Fruit fly (Drosophila melanogaster) whole organism, embryonic: ENCODE measurements around the gene Bet3.
A peak's percentile ranks its signal among the peaks of the same experiment; 100 is the strongest.

Experiments
- Adf1 ChIP-seq: fragments of 200-800 bp; sonication (Bioruptor generic); IDR thresholded peaks from 2 replicates; pipeline ENCODE4 v1.3.6; 2022; ENCODE audit warnings: missing biosample characterization, missing genetic modification characterization
- Bdp1 ChIP-seq: fragments of 200-800 bp; sonication (Bioruptor generic); optimal IDR thresholded peaks from 3 replicates; lab custom pipeline; 2016; ENCODE audit warnings: missing biosample characterization, missing genetic modification characterization
- Bgb ChIP-seq: fragments of 200-800 bp; sonication (Bioruptor generic); IDR thresholded peaks from 2 replicates; pipeline ENCODE4 v1.3.6; 2022; ENCODE audit warnings: missing biosample characterization, missing genetic modification characterization; ENCODE audit not compliant: partially characterized antibody
- BtbVII ChIP-seq: fragments of 200-800 bp; sonication (Bioruptor generic); optimal IDR thresholded peaks from 3 replicates; lab custom pipeline; 2017; ENCODE audit warnings: missing biosample characterization, mild to moderate bottlenecking, missing genetic modification characterization
- CG10431 ChIP-seq: fragments of 200-800 bp; sonication (Bioruptor generic); optimal IDR thresholded peaks from 3 replicates; lab custom pipeline; 2018; ENCODE audit warnings: missing biosample characterization, mild to moderate bottlenecking, missing genetic modification characterization
- CG10462 ChIP-seq: fragments of 200-800 bp; sonication (Bioruptor generic); optimal IDR thresholded peaks from 2 replicates; lab custom pipeline; 2016; ENCODE audit warnings: missing biosample characterization, missing genetic modification characterization
- CG10565 ChIP-seq: fragments of 200-800 bp; sonication (Bioruptor generic); optimal IDR thresholded peaks from 3 replicates; lab custom pipeline; 2016; ENCODE audit warnings: missing biosample characterization, mild to moderate bottlenecking, missing genetic modification characterization
- CG11560 ChIP-seq: fragments of 200-800 bp; sonication (Bioruptor generic); IDR thresholded peaks from 3 replicates; pipeline ENCODE4 v1.3.6; 2022; ENCODE audit warnings: missing biosample characterization, missing genetic modification characterization
- CG12744 ChIP-seq: fragments of 200-800 bp; sonication (Bioruptor generic); optimal IDR thresholded peaks from 2 replicates; lab custom pipeline; 2016; ENCODE audit warnings: missing biosample characterization, missing genetic modification characterization
- CG14710 ChIP-seq: fragments of 200-800 bp; sonication (Bioruptor generic); optimal IDR thresholded peaks from 3 replicates; lab custom pipeline; 2019; ENCODE audit warnings: missing biosample characterization, mild to moderate bottlenecking, missing genetic modification characterization, moderate library complexity
- CG14860 ChIP-seq: fragments of 200-800 bp; sonication (Bioruptor generic); IDR thresholded peaks from 3 replicates; pipeline ENCODE4 v1.3.6; 2022; ENCODE audit warnings: missing biosample characterization, missing genetic modification characterization; ENCODE audit not compliant: partially characterized antibody
- CG15479 ChIP-seq: fragments of 200-800 bp; sonication (Bioruptor generic); optimal IDR thresholded peaks from 3 replicates; lab custom pipeline; 2019; ENCODE audit warnings: missing biosample characterization, mild to moderate bottlenecking, missing genetic modification characterization, moderate library complexity
- CG1832 ChIP-seq: fragments of 200-800 bp; sonication (Bioruptor generic); optimal IDR thresholded peaks from 2 replicates; lab custom pipeline; 2017; ENCODE audit warnings: missing biosample characterization, mild to moderate bottlenecking, missing genetic modification characterization, inconsistent platforms
- CG18599 ChIP-seq: fragments of 200-800 bp; sonication (Bioruptor generic); optimal IDR thresholded peaks from 3 replicates; lab custom pipeline; 2017; ENCODE audit warnings: missing biosample characterization, missing genetic modification characterization, mild to moderate bottlenecking, moderate library complexity, missing genetic modification reagents
- CG2116 ChIP-seq: fragments of 200-800 bp; sonication (Bioruptor generic); optimal IDR thresholded peaks from 3 replicates; lab custom pipeline; 2018; ENCODE audit warnings: missing biosample characterization, mild to moderate bottlenecking, missing genetic modification characterization
- CG30020 ChIP-seq: fragments of 200-800 bp; optimal IDR thresholded peaks from 2 replicates; lab custom pipeline; 2019; ENCODE audit warnings: missing biosample characterization, mild to moderate bottlenecking, missing genetic modification characterization, moderate library complexity
- CG34376 ChIP-seq: fragments of 200-800 bp; sonication (Bioruptor generic); optimal IDR thresholded peaks from 2 replicates; lab custom pipeline; 2018; ENCODE audit warnings: missing biosample characterization, mild to moderate bottlenecking, missing genetic modification characterization
- CG42726 ChIP-seq: fragments of 200-800 bp; sonication (Bioruptor generic); IDR thresholded peaks from 2 replicates; pipeline ENCODE4 v1.3.6; 2022; ENCODE audit warnings: missing biosample characterization, missing genetic modification characterization; ENCODE audit not compliant: partially characterized antibody
- CG4820 ChIP-seq: fragments of 200-800 bp; sonication (Bioruptor generic); optimal IDR thresholded peaks from 3 replicates; lab custom pipeline; 2016; ENCODE audit warnings: missing biosample characterization, missing genetic modification characterization
- CG6272 ChIP-seq: fragments of 200-800 bp; sonication (Bioruptor generic); IDR thresholded peaks from 2 replicates; pipeline ENCODE4 v1.3.6; 2022; ENCODE audit warnings: missing biosample characterization, missing genetic modification characterization
- CG7786 ChIP-seq: fragments of 200-800 bp; sonication (Bioruptor generic); optimal IDR thresholded peaks from 2 replicates; lab custom pipeline; 2016; ENCODE audit warnings: missing biosample characterization, missing genetic modification characterization
- CG7839 ChIP-seq: fragments of 200-800 bp; sonication (Bioruptor generic); optimal IDR thresholded peaks from 3 replicates; lab custom pipeline; 2018; ENCODE audit warnings: missing biosample characterization, mild to moderate bottlenecking, missing genetic modification characterization, moderate library complexity
- CG8359 ChIP-seq: fragments of 200-800 bp; sonication (Bioruptor generic); optimal IDR thresholded peaks from 2 replicates; lab custom pipeline; 2017; ENCODE audit warnings: missing biosample characterization, mild to moderate bottlenecking, missing genetic modification characterization, borderline replicate concordance
- CG9876 ChIP-seq: fragments of 200-800 bp; sonication (Bioruptor generic); optimal IDR thresholded peaks from 2 replicates; lab custom pipeline; 2016; ENCODE audit warnings: missing biosample characterization, missing genetic modification characterization
- Max ChIP-seq: fragments of 200-800 bp; sonication (Bioruptor generic); optimal IDR thresholded peaks from 2 replicates; lab custom pipeline; 2016; ENCODE audit warnings: missing biosample characterization, mild to moderate bottlenecking, missing genetic modification characterization
- NC2α ChIP-seq: fragments of 200-800 bp; sonication (Bioruptor generic); optimal IDR thresholded peaks from 2 replicates; lab custom pipeline; 2016; ENCODE audit warnings: missing biosample characterization, missing genetic modification characterization
- NFAT ChIP-seq: fragments of 200-800 bp; sonication (Bioruptor generic); IDR thresholded peaks from 2 replicates; pipeline ENCODE4 v1.3.6; 2022; ENCODE audit warnings: missing biosample characterization, missing genetic modification characterization
- Nf-YA ChIP-seq: fragments of 200-800 bp; sonication (Bioruptor generic); IDR thresholded peaks from 2 replicates; pipeline ENCODE4 v1.3.6; 2022; ENCODE audit warnings: missing biosample characterization, missing genetic modification characterization
- Poxn ChIP-seq: fragments of 200-800 bp; sonication (Bioruptor generic); IDR thresholded peaks from 2 replicates; pipeline ENCODE4 v1.3.6; 2022; ENCODE audit warnings: missing biosample characterization, missing genetic modification characterization
- Vsx1 ChIP-seq: fragments of 200-800 bp; sonication (Bioruptor generic); optimal IDR thresholded peaks from 2 replicates; lab custom pipeline; 2017; ENCODE audit warnings: missing biosample characterization, mild to moderate bottlenecking, missing genetic modification characterization, missing genetic modification reagents
- ab ChIP-seq: fragments of 200-800 bp; sonication (Bioruptor generic); optimal IDR thresholded peaks from 2 replicates; lab custom pipeline; 2016; ENCODE audit warnings: missing biosample characterization, missing genetic modification characterization
- abd-A ChIP-seq: fragments of 200-800 bp; sonication (Bioruptor generic); optimal IDR thresholded peaks from 3 replicates; lab custom pipeline; 2019; ENCODE audit warnings: missing biosample characterization, mild to moderate bottlenecking, missing genetic modification characterization, moderate library complexity
- br ChIP-seq: fragments of >200 bp; optimal IDR thresholded peaks from 2 replicates; lab custom pipeline; 2017
- da ChIP-seq: fragments of 200-800 bp; sonication (Bioruptor generic); optimal IDR thresholded peaks from 2 replicates; lab custom pipeline; 2016; ENCODE audit warnings: missing biosample characterization, missing genetic modification characterization
- danr ChIP-seq: fragments of 200-800 bp; sonication (Bioruptor generic); IDR thresholded peaks from 2 replicates; pipeline ENCODE4 v1.3.6; 2022; ENCODE audit warnings: missing biosample characterization, missing genetic modification characterization
- dmrt99B ChIP-seq: fragments of 200-800 bp; sonication (Bioruptor generic); optimal IDR thresholded peaks from 2 replicates; lab custom pipeline; 2018; ENCODE audit warnings: missing biosample characterization, mild to moderate bottlenecking, missing genetic modification characterization, moderate library complexity
- gsb ChIP-seq: fragments of 200-800 bp; sonication (Bioruptor generic); IDR thresholded peaks from 2 replicates; pipeline ENCODE4 v1.3.6; 2022; ENCODE audit warnings: missing biosample characterization, missing genetic modification characterization
- lola ChIP-seq, 3 experiments: fragments of >200 bp in 2 of 3; fragments of 200-800 bp in 1 of 3; sonication (Bioruptor generic) in 1 of 3; optimal IDR thresholded peaks; 2 replicates each; lab custom pipeline; 2017 to 2019; ENCODE audit warnings: missing biosample characterization in 3 of 3, missing genetic modification characterization in 3 of 3, mild to moderate bottlenecking in 1 of 3, moderate library complexity in 1 of 3
- pros ChIP-seq: fragments of 200-800 bp; sonication (Bioruptor generic); optimal IDR thresholded peaks from 3 replicates; lab custom pipeline; 2019; ENCODE audit warnings: missing biosample characterization, mild to moderate bottlenecking, missing genetic modification characterization, moderate library complexity
- rib ChIP-seq: fragments of 200-800 bp; sonication (Bioruptor generic); IDR thresholded peaks from 2 replicates; pipeline ENCODE4 v1.3.6; 2022; ENCODE audit warnings: missing biosample characterization, missing genetic modification characterization
- salm ChIP-seq: fragments of 200-800 bp; sonication (Bioruptor generic); optimal IDR thresholded peaks from 2 replicates; lab custom pipeline; 2018; ENCODE audit warnings: missing biosample characterization, mild to moderate bottlenecking, missing genetic modification characterization
- tgo ChIP-seq: fragments of 200-800 bp; sonication (Bioruptor generic); IDR thresholded peaks from 3 replicates; pipeline ENCODE4 v1.3.6; 2022; ENCODE audit warnings: missing biosample characterization, missing genetic modification characterization
- vnd ChIP-seq: fragments of 200-800 bp; sonication (Bioruptor generic); IDR thresholded peaks from 3 replicates; pipeline ENCODE4 v1.3.6; 2022; ENCODE audit warnings: missing biosample characterization, missing genetic modification characterization; ENCODE audit not compliant: partially characterized antibody
- vvl ChIP-seq: fragments of 200-800 bp; sonication (Bioruptor generic); IDR thresholded peaks from 2 replicates; pipeline ENCODE4 v1.3.6; 2022; ENCODE audit warnings: missing biosample characterization, missing genetic modification characterization
- wdn ChIP-seq: fragments of 200-800 bp; sonication (Bioruptor generic); IDR thresholded peaks from 2 replicates; pipeline ENCODE4 v1.3.6; 2022; ENCODE audit warnings: missing biosample characterization, missing genetic modification characterization
- wor ChIP-seq: fragments of 200-800 bp; sonication (Bioruptor generic); IDR thresholded peaks from 2 replicates; pipeline ENCODE4 v1.3.6; 2022; ENCODE audit warnings: missing biosample characterization, missing genetic modification characterization
- z ChIP-seq: fragments of 200-800 bp; sonication (Bioruptor generic); IDR thresholded peaks from 3 replicates; pipeline ENCODE4 v1.3.6; 2022; ENCODE audit warnings: missing biosample characterization, missing genetic modification characterization
- zen ChIP-seq: fragments of 200-800 bp; sonication (Bioruptor generic); optimal IDR thresholded peaks from 3 replicates; lab custom pipeline; 2018; ENCODE audit warnings: missing biosample characterization, mild to moderate bottlenecking, missing genetic modification characterization, moderate library complexity
- zfh1 ChIP-seq: fragments of 200-800 bp; sonication (Bioruptor generic); IDR thresholded peaks from 3 replicates; pipeline ENCODE4 v1.3.6; 2022; ENCODE audit warnings: missing biosample characterization, missing genetic modification characterization

Gene Bet3

dm6 chr3L:9410754-9411423, 31.2 kb downstream of the Bet3 start, which contains the start of the genes CG4022 and Cpsf5 (continued):
- no peak for TF ChIP-seq CG8359 (GFP tag; lab: Kevin White, UChicago)
- 0 out of 3 replicates have a peak, but pooled peaks have one; percentile 20 for TF ChIP-seq CG11560
- TF ChIP-seq CG30020 (tag; lab: Kevin White, UChicago): peak; percentile 78
- peak; percentile 86 for TF ChIP-seq Max (GFP tag; lab: Kevin White, UChicago)
- TF ChIP-seq CG10565 (GFP tag; lab: Kevin White, UChicago): no peak
- peak; percentile 55; the same call in 1 of the 2 replicates for TF ChIP-seq wdn (GFP tag; lab: Robert Waterston, UW)
- no peak for TF ChIP-seq br (lab: Kevin White, UChicago)
- no peak for TF ChIP-seq Vsx1 (GFP tag; lab: Kevin White, UChicago)
- TF ChIP-seq tgo (GFP tag; lab: Robert Waterston, UW): peak; percentile 86
- TF ChIP-seq Poxn (GFP tag; lab: Robert Waterston, UW): peak; percentile 56; the same call in 1 of the 2 replicates
- TF ChIP-seq wor (GFP tag; lab: Robert Waterston, UW): peak; percentile 65
- no peak for TF ChIP-seq pros (GFP tag; lab: Kevin White, UChicago)
- peak; percentile 85 for TF ChIP-seq vvl (GFP tag; lab: Robert Waterston, UW)
- no peak for TF ChIP-seq CG14860
- peak; percentile 86 for TF ChIP-seq zen (tag; lab: Kevin White, UChicago)
- peak; percentile 97 for TF ChIP-seq abd-A (tag; lab: Kevin White, UChicago)
- peak; percentile 83 for TF ChIP-seq zfh1
- no peak for TF ChIP-seq CG42726 (GFP tag; lab: Robert Waterston, UW)
- TF ChIP-seq danr: peak; percentile 52; the same call in 1 of the 2 replicates
- TF ChIP-seq NC2α (GFP tag; lab: Kevin White, UChicago): no peak
- TF ChIP-seq CG7839: peak; percentile 79
- TF ChIP-seq CG15479: peak; percentile 66
- TF ChIP-seq vnd (GFP tag; lab: Robert Waterston, UW): no peak
- peak; percentile 67 for TF ChIP-seq Bdp1 (GFP tag; lab: Kevin White, UChicago)
- TF ChIP-seq Bgb (GFP tag; lab: Robert Waterston, UW): peak; percentile 23; the same call in 1 of the 2 replicates
- TF ChIP-seq CG7786: peak; percentile 34
- TF ChIP-seq CG12744 (GFP tag; lab: Kevin White, UChicago): peak; percentile 62
- peak; percentile 61; the same call in 1 of the 2 replicates for TF ChIP-seq Adf1
- peak in 1 of 3 experiments; percentile 84 for TF ChIP-seq lola (GFP tag; optimal IDR thresholded peaks at IDR 0.05; lab: Kevin White, UChicago)
- no peak for TF ChIP-seq CG1832 (GFP tag; lab: Kevin White, UChicago)
- TF ChIP-seq CG34376: peak; percentile 23
- peak; percentile 89; the same call in 1 of the 2 replicates for TF ChIP-seq rib
- TF ChIP-seq dmrt99B (tag; lab: Kevin White, UChicago): no peak
- peak; percentile 88 for TF ChIP-seq CG18599 (GFP tag; lab: Kevin White, UChicago)
- TF ChIP-seq CG6272 (GFP tag; lab: Robert Waterston, UW): peak; percentile 66
- peak; percentile 47 for TF ChIP-seq BtbVII (GFP tag; lab: Kevin White, UChicago)
- TF ChIP-seq z (GFP tag; lab: Robert Waterston, UW): no peak
- peak; percentile 21 for TF ChIP-seq da (GFP tag; lab: Kevin White, UChicago)
- TF ChIP-seq salm: peak; percentile 43
- TF ChIP-seq CG4820 (GFP tag; lab: Kevin White, UChicago): peak; percentile 61
- peak; percentile 72 for TF ChIP-seq NFAT (GFP tag; lab: Robert Waterston, UW)
- peak; percentile 90 for TF ChIP-seq CG14710
- TF ChIP-seq CG10462 (GFP tag; lab: Kevin White, UChicago): peak; percentile 67
- TF ChIP-seq gsb (GFP tag; lab: Robert Waterston, UW): peak; percentile 39; the same call in 1 of the 2 replicates
- TF ChIP-seq CG9876 (GFP tag; lab: Kevin White, UChicago): no peak
- peak; percentile 71 for TF ChIP-seq Nf-YA (GFP tag; lab: Robert Waterston, UW)
- peak; percentile 81 for TF ChIP-seq CG10431 (GFP tag; lab: Kevin White, UChicago)
- peak; percentile 83 for TF ChIP-seq CG2116 (GFP tag; lab: Kevin White, UChicago)
- TF ChIP-seq ab (GFP tag; lab: Kevin White, UChicago): peak; percentile 45
